Worm (Caenorhabditis elegans): ENCODE measurements around the gene T28D9.1.

T28D9.1 gene

ce11 chrII:6521316-6521715 lies 29.1 kb downstream of the T28D9.1 start, which contains the start of gene toe-2:
TSS of gene toe-2 (minus strand) at chrII:6521385.
- TF ChIP-seq fkh-4 (tag; optimal IDR thresholded peaks at IDR 0.05; ENCODE audit: borderline replicate concordance) (no peak), Y116A8C.19 (tag; optimal IDR thresholded peaks at IDR 0.05; ENCODE audit: borderline replicate concordance) (no peak), ceh-88 (GFP tag; IDR thresholded peaks at IDR 0.05) (no peak), mdl-1 (tag; optimal IDR thresholded peaks at IDR 0.05) (no peak), lin-39 (tag; optimal IDR thresholded peaks at IDR 0.05) (no peak), fkh-10 (GFP tag; optimal IDR thresholded peaks at IDR 0.05) (no peak), lin-14 (GFP tag; optimal IDR thresholded peaks at IDR 0.05) (no peak), ceh-90 (tag; optimal IDR thresholded peaks at IDR 0.05) (no peak), hpl-2 (GFP tag; optimal IDR thresholded peaks at IDR 0.05) (no peak), nhr-76 (tag; optimal IDR thresholded peaks at IDR 0.05) (no peak), zip-4 (GFP tag; optimal IDR thresholded peaks at IDR 0.05) (no peak), blmp-1 (tag; optimal IDR thresholded peaks at IDR 0.05) (no peak), fkh-8 (tag; optimal IDR thresholded peaks at IDR 0.05) (no peak), nhr-12 (tag; optimal IDR thresholded peaks at IDR 0.05) (no peak), pax-3 (tag; optimal IDR thresholded peaks at IDR 0.05) (no peak), fos-1 (tag; optimal IDR thresholded peaks at IDR 0.05) (no peak), efl-1 (optimal IDR thresholded peaks at IDR 0.05) (no peak), efl-1 (GFP tag; optimal IDR thresholded peaks at IDR 0.05 in 1 of 2) (no peak), ama-1 (optimal IDR thresholded peaks at IDR 0.05) (no peak), mef-2 (tag; optimal IDR thresholded peaks at IDR 0.05) (no peak), tlp-1 (tag; optimal IDR thresholded peaks at IDR 0.05) (no peak)

- TF ChIP-seq egl-13 (tag; optimal IDR thresholded peaks at IDR 0.05) = no peak
- TF ChIP-seq nhr-20 (tag; optimal IDR thresholded peaks at IDR 0.05) = peak; percentile 13
- TF ChIP-seq efl-1 (optimal IDR thresholded peaks at IDR 0.05) = no peak
- peak in 1 of 2 experiments; percentile 64 for TF ChIP-seq efl-1 (GFP tag; optimal IDR thresholded peaks at IDR 0.05 in 1 of 2)
- TF ChIP-seq ztf-11 (tag; optimal IDR thresholded peaks at IDR 0.05) = no peak
- no peak for TF ChIP-seq alr-1 (tag; optimal IDR thresholded peaks at IDR 0.05; ENCODE audit: borderline replicate concordance)
- TF ChIP-seq fkh-8 (tag; optimal IDR thresholded peaks at IDR 0.05) = no peak
- TF ChIP-seq nhr-85 (tag) = peak; percentile 82
- TF ChIP-seq C34B4.2 (tag; optimal IDR thresholded peaks at IDR 0.05) = no peak
- no peak for TF ChIP-seq nhr-90 (tag; optimal IDR thresholded peaks at IDR 0.05; ENCODE audit: poor library complexity)
- peak; percentile 62 for TF ChIP-seq lin-14 (GFP tag; optimal IDR thresholded peaks at IDR 0.05)
- no peak for TF ChIP-seq dpl-1 (GFP tag; optimal IDR thresholded peaks at IDR 0.05)
- TF ChIP-seq blmp-1 (tag; optimal IDR thresholded peaks at IDR 0.05) = peak; percentile 47
- peak in 3 of 6 experiments; percentile 4 to 60 (median 11) for TF ChIP-seq elt-3 (tag; optimal IDR thresholded peaks at IDR 0.05)
These were observed 30.5 kb downstream of the T28D9.1 start for ce11 chrII:6522622-6523254.

ce11 chrII:6523940-6524339 lies 31.7 kb downstream of the T28D9.1 start:
- TF ChIP-seq egl-13 (tag; optimal IDR thresholded peaks at IDR 0.05) (no peak), mdl-1 (tag; optimal IDR thresholded peaks at IDR 0.05) (no peak), lin-15B (tag; optimal IDR thresholded peaks at IDR 0.05) (no peak), nhr-20 (tag; optimal IDR thresholded peaks at IDR 0.05) (no peak), ztf-11 (tag; optimal IDR thresholded peaks at IDR 0.05) (no peak), unc-130 (tag; optimal IDR thresholded peaks at IDR 0.05) (no peak), sptf-1 (tag; optimal IDR thresholded peaks at IDR 0.05) (no peak), ama-1 (optimal IDR thresholded peaks at IDR 0.05) (no peak), fkh-10 (GFP tag; optimal IDR thresholded peaks at IDR 0.05) (no peak), unc-98 (GFP tag; IDR thresholded peaks at IDR 0.05) (no peak), lsy-2 (tag; optimal IDR thresholded peaks at IDR 0.05) (no peak), dsc-1 (tag; optimal IDR thresholded peaks at IDR 0.05) (no peak), nhr-84 (tag; optimal IDR thresholded peaks at IDR 0.05) (no peak), sox-4 (tag; optimal IDR thresholded peaks at IDR 0.05) (no peak), snu-23 (GFP tag; optimal IDR thresholded peaks at IDR 0.05) (no peak), ces-1 (GFP tag; optimal IDR thresholded peaks at IDR 0.05) (no peak), C04F5.9 (tag; optimal IDR thresholded peaks at IDR 0.05) (no peak), aha-1 (tag; optimal IDR thresholded peaks at IDR 0.05) (no peak)

Measured in whole organism, L1 larva.